Fruit fly (Drosophila melanogaster) whole organism, embryonic: ENCODE results near the gene ND-39.

Experiments
- Antp ChIP-seq: fragments of 200-800 bp; sonication (Bioruptor generic); optimal IDR thresholded peaks from 3 replicates; lab custom pipeline; 2016; ENCODE audit warnings: missing biosample characterization, missing genetic modification characterization
- CG10543 ChIP-seq: fragments of 200-800 bp; sonication (Bioruptor generic); optimal IDR thresholded peaks from 3 replicates; lab custom pipeline; 2017; ENCODE audit warnings: missing biosample characterization, mild to moderate bottlenecking, missing genetic modification characterization, moderate library complexity
- CG13123 ChIP-seq: fragments of 200-800 bp; sonication (Bioruptor generic); optimal IDR thresholded peaks from 2 replicates; lab custom pipeline; 2016; ENCODE audit warnings: missing biosample characterization, missing genetic modification characterization
- CG15269 ChIP-seq: fragments of 200-800 bp; sonication (Bioruptor generic); optimal IDR thresholded peaks from 2 replicates; lab custom pipeline; 2018; ENCODE audit warnings: missing biosample characterization, mild to moderate bottlenecking, missing genetic modification characterization, moderate library complexity
- CG1603 ChIP-seq: fragments of 200-800 bp; sonication (Bioruptor generic); optimal IDR thresholded peaks from 2 replicates; lab custom pipeline; 2019; ENCODE audit warnings: missing biosample characterization, mild to moderate bottlenecking, missing genetic modification characterization, moderate library complexity
- CG16863 ChIP-seq: fragments of 200-800 bp; sonication (Bioruptor generic); optimal IDR thresholded peaks from 3 replicates; lab custom pipeline; 2016; ENCODE audit warnings: missing biosample characterization, missing genetic modification characterization
- CG2120 ChIP-seq: fragments of 200-800 bp; sonication (Bioruptor generic); optimal IDR thresholded peaks from 3 replicates; lab custom pipeline; 2016; ENCODE audit warnings: missing biosample characterization, missing genetic modification characterization
- CG30020 ChIP-seq: fragments of 200-800 bp; optimal IDR thresholded peaks from 2 replicates; lab custom pipeline; 2019; ENCODE audit warnings: missing biosample characterization, mild to moderate bottlenecking, missing genetic modification characterization, moderate library complexity
- CG3065 ChIP-seq: fragments of 200-800 bp; sonication (Bioruptor generic); optimal IDR thresholded peaks from 2 replicates; lab custom pipeline; 2016; ENCODE audit warnings: missing biosample characterization, missing genetic modification characterization
- CG3281 ChIP-seq: fragments of 200-800 bp; sonication (Bioruptor generic); optimal IDR thresholded peaks from 3 replicates; lab custom pipeline; 2017; ENCODE audit warnings: missing biosample characterization, mild to moderate bottlenecking, missing genetic modification characterization
- CG4707 ChIP-seq: fragments of 200-800 bp; sonication (Bioruptor generic); optimal IDR thresholded peaks from 2 replicates; lab custom pipeline; 2018; ENCODE audit warnings: missing biosample characterization, mild to moderate bottlenecking, missing genetic modification characterization, moderate library complexity
- CG5953 ChIP-seq: fragments of 200-800 bp; sonication (Bioruptor generic); IDR thresholded peaks from 2 replicates; pipeline ENCODE4 v1.3.6; 2022; ENCODE audit warnings: missing biosample characterization, missing genetic modification characterization
- CG7987 ChIP-seq: fragments of 200-800 bp; sonication (Bioruptor generic); optimal IDR thresholded peaks from 2 replicates; lab custom pipeline; 2018; ENCODE audit warnings: missing biosample characterization, mild to moderate bottlenecking, missing genetic modification characterization, moderate library complexity
- CG8478 ChIP-seq: fragments of >200 bp; optimal IDR thresholded peaks from 2 replicates; lab custom pipeline; 2018
- CG8765 ChIP-seq: fragments of 200-800 bp; sonication (Bioruptor generic); IDR thresholded peaks from 2 replicates; pipeline ENCODE4 v1.3.6; 2022; ENCODE audit warnings: missing biosample characterization, missing genetic modification characterization
- CG8924 ChIP-seq: fragments of 200-800 bp; optimal IDR thresholded peaks from 3 replicates; lab custom pipeline; 2019; ENCODE audit warnings: missing biosample characterization, mild to moderate bottlenecking, missing genetic modification characterization, moderate library complexity
- CG9609 ChIP-seq: fragments of 200-800 bp; sonication (Bioruptor generic); optimal IDR thresholded peaks from 3 replicates; lab custom pipeline; 2016; ENCODE audit warnings: missing biosample characterization, missing genetic modification characterization
- CTCF ChIP-seq: fragments of 200-800 bp; sonication (Bioruptor generic); optimal IDR thresholded peaks from 2 replicates; lab custom pipeline; 2017; ENCODE audit warnings: missing biosample characterization, mild to moderate bottlenecking, missing genetic modification characterization, moderate library complexity
- CkIIα-i1 ChIP-seq: fragments of 200-800 bp; sonication (Bioruptor generic); IDR thresholded peaks from 2 replicates; pipeline ENCODE4 v1.3.6; 2022; ENCODE audit warnings: missing biosample characterization, missing genetic modification characterization
- Dip2 ChIP-seq: fragments of 200-800 bp; sonication (Bioruptor generic); IDR thresholded peaks from 2 replicates; pipeline ENCODE4 v1.3.6; 2022; ENCODE audit warnings: missing biosample characterization, missing genetic modification characterization
- Dref ChIP-seq: fragments of 200-800 bp; sonication (Bioruptor generic); IDR thresholded peaks from 2 replicates; pipeline ENCODE4 v1.3.6; 2022; ENCODE audit warnings: missing biosample characterization, missing genetic modification characterization
- E2f1 ChIP-seq: fragments of 200-800 bp; sonication (Bioruptor generic); IDR thresholded peaks from 2 replicates; pipeline ENCODE4 v1.3.6; 2022; ENCODE audit warnings: missing biosample characterization, missing genetic modification characterization
- Fer1 ChIP-seq: fragments of 200-800 bp; sonication (Bioruptor generic); optimal IDR thresholded peaks from 2 replicates; lab custom pipeline; 2017; ENCODE audit warnings: missing biosample characterization, mild to moderate bottlenecking, missing genetic modification characterization
- Fer3 ChIP-seq: fragments of 200-800 bp; sonication (Bioruptor generic); optimal IDR thresholded peaks from 2 replicates; lab custom pipeline; 2018; ENCODE audit warnings: missing biosample characterization, mild to moderate bottlenecking, missing genetic modification characterization, moderate library complexity
- Hand ChIP-seq: fragments of 200-800 bp; sonication (Bioruptor generic); optimal IDR thresholded peaks from 2 replicates; lab custom pipeline; 2017; ENCODE audit warnings: mild to moderate bottlenecking, missing biosample characterization, missing genetic modification reagents, missing genetic modification characterization
- Hr51 ChIP-seq, 2 experiments: fragments of 200-800 bp; sonication (Bioruptor generic); optimal IDR thresholded peaks; 2 replicates in 1 of 2; 3 replicates in 1 of 2; lab custom pipeline; 2016 to 2018; ENCODE audit warnings: missing biosample characterization in 2 of 2, missing genetic modification characterization in 2 of 2, mild to moderate bottlenecking in 1 of 2, moderate library complexity in 1 of 2
- Jarid2 ChIP-seq: fragments of 200-800 bp; sonication (Bioruptor generic); optimal IDR thresholded peaks from 3 replicates; lab custom pipeline; 2017; ENCODE audit warnings: mild to moderate bottlenecking, missing biosample characterization, missing genetic modification reagents, missing genetic modification characterization
- Max ChIP-seq: fragments of 200-800 bp; sonication (Bioruptor generic); optimal IDR thresholded peaks from 2 replicates; lab custom pipeline; 2016; ENCODE audit warnings: missing biosample characterization, mild to moderate bottlenecking, missing genetic modification characterization
- Mes4 ChIP-seq: fragments of 200-800 bp; sonication (Bioruptor generic); optimal IDR thresholded peaks from 2 replicates; lab custom pipeline; 2016; ENCODE audit warnings: missing biosample characterization, missing genetic modification characterization
- NFAT ChIP-seq: fragments of 200-800 bp; sonication (Bioruptor generic); IDR thresholded peaks from 2 replicates; pipeline ENCODE4 v1.3.6; 2022; ENCODE audit warnings: missing biosample characterization, missing genetic modification characterization
- Opbp ChIP-seq: fragments of 200-800 bp; sonication (Bioruptor generic); IDR thresholded peaks from 3 replicates; pipeline ENCODE4 v1.3.6; 2022; ENCODE audit warnings: missing biosample characterization, missing genetic modification characterization; ENCODE audit not compliant: partially characterized antibody
- Xbp1 ChIP-seq: fragments of 200-800 bp; sonication (Bioruptor generic); optimal IDR thresholded peaks from 3 replicates; lab custom pipeline; 2016; ENCODE audit warnings: missing biosample characterization, mild to moderate bottlenecking, missing genetic modification characterization
- cas ChIP-seq: fragments of 200-800 bp; sonication (Bioruptor generic); IDR thresholded peaks from 2 replicates; pipeline ENCODE4 v1.3.6; 2022; ENCODE audit warnings: missing biosample characterization, missing genetic modification characterization
- cato ChIP-seq: fragments of 200-800 bp; sonication (Bioruptor generic); optimal IDR thresholded peaks from 2 replicates; lab custom pipeline; 2016; ENCODE audit warnings: missing biosample characterization, missing genetic modification characterization, borderline replicate concordance
- en ChIP-seq: fragments of 200-800 bp; sonication (Bioruptor generic); optimal IDR thresholded peaks from 2 replicates; lab custom pipeline; 2016; ENCODE audit warnings: missing biosample characterization, missing genetic modification characterization
- fru ChIP-seq: fragments of >200 bp; optimal IDR thresholded peaks from 2 replicates; lab custom pipeline; 2017
- fu2 ChIP-seq: fragments of 200-800 bp; sonication (Bioruptor generic); optimal IDR thresholded peaks from 2 replicates; lab custom pipeline; 2016; ENCODE audit warnings: missing biosample characterization, missing genetic modification characterization
- grau ChIP-seq: fragments of 200-800 bp; optimal IDR thresholded peaks from 3 replicates; lab custom pipeline; 2019; ENCODE audit warnings: missing biosample characterization, mild to moderate bottlenecking, missing genetic modification characterization, moderate library complexity
- gro ChIP-seq: fragments of 200-800 bp; sonication (Bioruptor generic); optimal IDR thresholded peaks from 2 replicates; lab custom pipeline; 2016; ENCODE audit warnings: missing biosample characterization, missing genetic modification characterization
- gsb-n ChIP-seq: fragments of 200-800 bp; sonication (Bioruptor generic); optimal IDR thresholded peaks from 3 replicates; lab custom pipeline; 2018; ENCODE audit warnings: missing biosample characterization, mild to moderate bottlenecking, missing genetic modification characterization
- hth ChIP-seq: fragments of >200 bp; optimal IDR thresholded peaks from 2 replicates; lab custom pipeline; 2017; ENCODE audit warnings: inconsistent platforms
- kah ChIP-seq: fragments of 200-800 bp; sonication (Bioruptor generic); optimal IDR thresholded peaks from 2 replicates; lab custom pipeline; 2018; ENCODE audit warnings: missing biosample characterization, mild to moderate bottlenecking, missing genetic modification characterization
- mam ChIP-seq: fragments of 200-800 bp; sonication (Bioruptor generic); optimal IDR thresholded peaks from 3 replicates; lab custom pipeline; 2016; ENCODE audit warnings: missing biosample characterization, missing genetic modification characterization
- nerfin-2 ChIP-seq: fragments of 200-800 bp; sonication (Bioruptor generic); IDR thresholded peaks from 2 replicates; pipeline ENCODE4 v1.3.6; 2022; ENCODE audit warnings: missing biosample characterization, missing genetic modification characterization; ENCODE audit not compliant: partially characterized antibody
- nom ChIP-seq: fragments of 200-800 bp; sonication (Bioruptor generic); optimal IDR thresholded peaks from 2 replicates; lab custom pipeline; 2017; ENCODE audit warnings: missing biosample characterization, missing genetic modification characterization, mild to moderate bottlenecking, moderate library complexity, missing genetic modification reagents
- pfk ChIP-seq: fragments of 200-800 bp; sonication (Bioruptor generic); optimal IDR thresholded peaks from 2 replicates; lab custom pipeline; 2018; ENCODE audit warnings: missing biosample characterization, mild to moderate bottlenecking, missing genetic modification characterization, moderate library complexity
- scrt ChIP-seq: fragments of 200-800 bp; sonication (Bioruptor generic); optimal IDR thresholded peaks from 2 replicates; lab custom pipeline; 2018; ENCODE audit warnings: missing biosample characterization, mild to moderate bottlenecking, missing genetic modification characterization, moderate library complexity
- tio ChIP-seq: fragments of 200-800 bp; sonication (Bioruptor generic); optimal IDR thresholded peaks from 2 replicates; lab custom pipeline; 2017; ENCODE audit warnings: missing biosample characterization, missing genetic modification characterization, inconsistent platforms
- toy ChIP-seq: fragments of 200-800 bp; sonication (Bioruptor generic); IDR thresholded peaks from 2 replicates; pipeline ENCODE4 v1.3.6; 2022; ENCODE audit warnings: missing biosample characterization, missing genetic modification characterization
- unpg ChIP-seq: fragments of 200-800 bp; sonication (Bioruptor generic); optimal IDR thresholded peaks from 3 replicates; lab custom pipeline; 2018; ENCODE audit warnings: missing biosample characterization, mild to moderate bottlenecking, missing genetic modification characterization, moderate library complexity
- wdn ChIP-seq: fragments of 200-800 bp; sonication (Bioruptor generic); IDR thresholded peaks from 2 replicates; pipeline ENCODE4 v1.3.6; 2022; ENCODE audit warnings: missing biosample characterization, missing genetic modification characterization

Gene ND-39

dm6 chr3L:20452813-20453682 lies 38.8 kb upstream of the ND-39 start, which contains the start of gene CG5199 (continued):
- TF ChIP-seq CG16863 = no peak
- TF ChIP-seq Xbp1 (GFP tag; lab: Kevin White, UChicago) = peak; percentile 64
- TF ChIP-seq hth (lab: Kevin White, UChicago) = no peak
- TF ChIP-seq fru (lab: Kevin White, UChicago) = no peak
- peak; percentile 46 for TF ChIP-seq CG1603
- no peak for TF ChIP-seq CTCF (GFP tag; lab: Kevin White, UChicago)
- TF ChIP-seq CG8478 = no peak
- no peak for TF ChIP-seq nom (GFP tag; lab: Kevin White, UChicago)
- peak; percentile 0 to 65 for TF ChIP-seq Hr51 (GFP tag; optimal IDR thresholded peaks at IDR 0.05; lab: Kevin White, UChicago)
- peak; percentile 70 for TF ChIP-seq gsb-n (tag; lab: Kevin White, UChicago)
- no peak for TF ChIP-seq cas (GFP tag; lab: Robert Waterston, UW)
- TF ChIP-seq CG30020 = peak; percentile 77
- TF ChIP-seq scrt (GFP tag; lab: Kevin White, UChicago) = no peak
- TF ChIP-seq CG3065 = no peak
- TF ChIP-seq CG10543 = peak; percentile 47
- TF ChIP-seq wdn = no peak
- TF ChIP-seq grau (tag; lab: Kevin White, UChicago) = peak; percentile 76
- peak; percentile 45 for TF ChIP-seq Max (GFP tag; lab: Kevin White, UChicago)
- TF ChIP-seq CkIIα-i1 (GFP tag; lab: Robert Waterston, UW) = no peak
- peak; percentile 64 for TF ChIP-seq E2f1 (GFP tag; lab: Robert Waterston, UW)
- peak; percentile 66 for TF ChIP-seq unpg (GFP tag; lab: Kevin White, UChicago)
- peak; percentile 49 for TF ChIP-seq Antp (GFP tag; lab: Kevin White, UChicago)
- TF ChIP-seq NFAT (GFP tag; lab: Robert Waterston, UW) = peak; percentile 69
- TF ChIP-seq CG13123 = no peak
- peak; percentile 2 for TF ChIP-seq CG9609 (GFP tag; lab: Kevin White, UChicago)
- TF ChIP-seq Hand = no peak
- TF ChIP-seq CG8924 (tag; lab: Kevin White, UChicago) = peak; percentile 80
- TF ChIP-seq CG5953 (GFP tag; lab: Robert Waterston, UW) = no peak
- no peak for TF ChIP-seq nerfin-2 (GFP tag; lab: Robert Waterston, UW)
- peak; percentile 75 for TF ChIP-seq CG3281
- peak; percentile 82 for TF ChIP-seq Opbp (GFP tag; lab: Robert Waterston, UW)
- TF ChIP-seq Fer1 = peak; percentile 60
- peak; percentile 27 for TF ChIP-seq cato (GFP tag; lab: Kevin White, UChicago)
- no peak for TF ChIP-seq fu2
- TF ChIP-seq Dref (GFP tag; lab: Robert Waterston, UW) = peak; percentile 26; the same call in 1 of the 2 replicates
- TF ChIP-seq mam = peak; percentile 82
- no peak for TF ChIP-seq CG7987 (GFP tag; lab: Kevin White, UChicago)
- TF ChIP-seq pfk = no peak
- TF ChIP-seq tio (GFP tag; lab: Kevin White, UChicago) = peak; percentile 67
- peak; percentile 25 for TF ChIP-seq Jarid2 (GFP tag; lab: Kevin White, UChicago)
- TF ChIP-seq Mes4 (GFP tag; lab: Kevin White, UChicago) = no peak
- peak; percentile 43 for TF ChIP-seq Fer3
- TF ChIP-seq kah (GFP tag; lab: Kevin White, UChicago) = peak; percentile 39
- TF ChIP-seq gro (GFP tag; lab: Kevin White, UChicago) = no peak
- TF ChIP-seq toy = no peak
- TF ChIP-seq CG4707 = no peak
- TF ChIP-seq en (GFP tag; lab: Kevin White, UChicago) = no peak
- TF ChIP-seq CG15269 (tag; lab: Kevin White, UChicago) = peak; percentile 58
- no peak for TF ChIP-seq CG8765 (GFP tag; lab: Robert Waterston, UW)
- TF ChIP-seq Dip2 (GFP tag; lab: Robert Waterston, UW) = no peak
- TF ChIP-seq CG2120 (GFP tag; lab: Kevin White, UChicago) = peak; percentile 62
